In genomic region chrIII:12904987-12905541, ce11 we compare ENCODE assay signal across 2 worm cellular contexts.
TF ChIP-seq lines count a peak whose summit lies in the region.

TSS of gene cox-5A (plus strand) at chrIII:12905491.

TF ChIP-seq in whole organism, L4 larva, 104 proteins besides CTCF, POLR2A, EP300 and RAD21 (continued from another document):
- TF ChIP-seq nhr-77 (tag; optimal IDR thresholded peaks at IDR 0.05; lab: Kevin White, UChicago) (peak; percentile 98), F44E2.7 (GFP tag; IDR thresholded peaks at IDR 0.05; lab: Robert Waterston, UW) (peak; percentile 92; the same call in 1 of the 2 replicates), cey-2 (tag; optimal IDR thresholded peaks at IDR 0.05; lab: Kevin White, UChicago; ENCODE audit: borderline replicate concordance, insufficient read depth) (peak; percentile 83), madf-9 (GFP tag; conservative IDR thresholded peaks at IDR 0.05; lab: Robert Waterston, UW) (peak; percentile 98), nhr-111 (GFP tag; optimal IDR thresholded peaks at IDR 0.05; lab: Kevin White, UChicago) (peak; percentile 63), nhr-237 (tag; optimal IDR thresholded peaks at IDR 0.05; lab: Kevin White, UChicago) (peak; percentile 66), hlh-11 (tag; optimal IDR thresholded peaks at IDR 0.05; lab: Kevin White, UChicago) (peak; percentile 99), attf-4 (tag; optimal IDR thresholded peaks at IDR 0.05; lab: Kevin White, UChicago) (peak; percentile 54), F49E8.2 (tag; optimal IDR thresholded peaks at IDR 0.05; lab: Kevin White, UChicago; ENCODE audit: borderline replicate concordance) (peak; percentile 92), hlh-30 (tag; optimal IDR thresholded peaks at IDR 0.05; lab: Kevin White, UChicago; ENCODE audit: insufficient read depth) (peak; percentile 98), unc-62 (GFP tag; optimal IDR thresholded peaks at IDR 0.05 in 1 of 2; lab: Kevin White, UChicago) (peak in 1 of 2 experiments; percentile 100), unc-62 (tag; optimal IDR thresholded peaks at IDR 0.05; lab: Kevin White, UChicago) (no peak), daf-8 (GFP tag; IDR thresholded peaks at IDR 0.05; lab: Robert Waterston, UW) (no peak), egl-27 (tag; optimal IDR thresholded peaks at IDR 0.05; lab: Kevin White, UChicago) (no peak), vab-7 (GFP tag; IDR thresholded peaks at IDR 0.05; lab: Robert Waterston, UW) (peak; percentile 97), pqm-1 (tag; optimal IDR thresholded peaks at IDR 0.05; lab: Kevin White, UChicago) (peak; percentile 50), ceh-20 (GFP tag; IDR thresholded peaks at IDR 0.05; lab: Robert Waterston, UW) (peak; percentile 99), unc-130 (GFP tag; optimal IDR thresholded peaks at IDR 0.05; lab: Kevin White, UChicago) (peak; percentile 95), Y48G9A.11 (GFP tag; IDR thresholded peaks at IDR 0.05; lab: Robert Waterston, UW) (peak; percentile 90), nhr-28 (tag; optimal IDR thresholded peaks at IDR 0.05; lab: Kevin White, UChicago) (peak; percentile 94), lin-1 (GFP tag; IDR thresholded peaks at IDR 0.05; lab: Robert Waterston, UW) (peak; percentile 96), nhr-41 (GFP tag; IDR thresholded peaks at IDR 0.05; lab: Robert Waterston, UW) (peak; percentile 91), tag-97 (GFP tag; IDR thresholded peaks at IDR 0.05; lab: Robert Waterston, UW) (0 out of 2 replicates have a peak, but pooled peaks have one; percentile 59), zfp-2 (tag; optimal IDR thresholded peaks at IDR 0.05; lab: Kevin White, UChicago) (peak; percentile 90), zip-2 (tag; optimal IDR thresholded peaks at IDR 0.05; lab: Kevin White, UChicago) (peak; percentile 92), ztf-7 (tag; optimal IDR thresholded peaks at IDR 0.05; lab: Kevin White, UChicago) (peak; percentile 95), aha-1 (tag; lab: Kevin White, UChicago) (peak; percentile 100), ZK546.5 (tag; optimal IDR thresholded peaks at IDR 0.05; lab: Kevin White, UChicago) (peak in 1 of 2 experiments; percentile 76), nhr-102 (tag; optimal IDR thresholded peaks at IDR 0.05; lab: Kevin White, UChicago) (peak; percentile 98), ceh-32 (tag; optimal IDR thresholded peaks at IDR 0.05; lab: Kevin White, UChicago; ENCODE audit: poor library complexity) (peak; percentile 85), nhr-10 (tag; optimal IDR thresholded peaks at IDR 0.05; lab: Kevin White, UChicago) (peak; percentile 88), arid-1 (GFP tag; conservative IDR thresholded peaks at IDR 0.05; lab: Robert Waterston, UW) (peak; percentile 98), php-3 (GFP tag; IDR thresholded peaks at IDR 0.05; lab: Robert Waterston, UW) (peak; percentile 93), mdl-1 (tag; optimal IDR thresholded peaks at IDR 0.05; lab: Kevin White, UChicago) (peak; percentile 47 to 91), daf-19 (GFP tag; conservative IDR thresholded peaks at IDR 0.05; lab: Robert Waterston, UW) (no peak), dmd-8 (GFP tag; IDR thresholded peaks at IDR 0.05; lab: Robert Waterston, UW) (no peak), lin-15B (tag; optimal IDR thresholded peaks at IDR 0.05; lab: Kevin White, UChicago) (peak; percentile 89), dmd-9 (GFP tag; IDR thresholded peaks at IDR 0.05; lab: Robert Waterston, UW) (peak; percentile 99), tra-1 (GFP tag; IDR thresholded peaks at IDR 0.05; lab: Robert Waterston, UW) (peak; percentile 96), spr-1 (tag; optimal IDR thresholded peaks at IDR 0.05; lab: Kevin White, UChicago) (peak; percentile 97), daf-12 (tag; optimal IDR thresholded peaks at IDR 0.05; lab: Kevin White, UChicago) (no peak), unc-39 (tag; optimal IDR thresholded peaks at IDR 0.05; lab: Kevin White, UChicago) (no peak), hif-1 (tag; optimal IDR thresholded peaks at IDR 0.05; lab: Kevin White, UChicago) (peak; percentile 85 to 96), madf-5 (GFP tag; IDR thresholded peaks at IDR 0.05; lab: Robert Waterston, UW) (peak; percentile 72 to 74; a peak in 2 of 4 replicates), mxl-2 (GFP tag; conservative IDR thresholded peaks at IDR 0.05; lab: Robert Waterston, UW) (peak; percentile 76; the same call in 1 of the 2 replicates), egl-43 (GFP tag; IDR thresholded peaks at IDR 0.05; lab: Robert Waterston, UW) (peak; percentile 97), sdz-12 (GFP tag; optimal IDR thresholded peaks at IDR 0.05; lab: Kevin White, UChicago) (peak; percentile 81)

TF ChIP-seq in whole organism, late embryonic, 69 proteins besides CTCF, POLR2A, EP300 and RAD21 (continued from another document):
- TF ChIP-seq pqm-1 (tag; optimal IDR thresholded peaks at IDR 0.05; lab: Kevin White, UChicago) = peak; percentile 59
- no peak for TF ChIP-seq hlh-8 (tag; optimal IDR thresholded peaks at IDR 0.05; lab: Kevin White, UChicago)
- TF ChIP-seq hlh-30 (tag; optimal IDR thresholded peaks at IDR 0.05; lab: Kevin White, UChicago; ENCODE audit: insufficient read depth) = peak; percentile 82
- peak; percentile 91 for TF ChIP-seq K02D7.2 (tag; optimal IDR thresholded peaks at IDR 0.05; lab: Kevin White, UChicago)
- peak; percentile 94 for TF ChIP-seq ceh-18 (tag; optimal IDR thresholded peaks at IDR 0.05; lab: Kevin White, UChicago)
